Fruit fly (Drosophila melanogaster): ENCODE results near the gene Lip4.

The Lip4 gene

dm6 chr2L:10522174-10522893, 5.0 kb upstream of the Lip4 start (continued):
- peak; percentile 24 for TF ChIP-seq cato (GFP tag; optimal IDR thresholded peaks at IDR 0.05; ENCODE audit: borderline replicate concordance)
- TF ChIP-seq inv (GFP tag; IDR thresholded peaks at IDR 0.05; ENCODE audit: partially characterized antibody) = no peak
- peak; percentile 67 for TF ChIP-seq HHEX (GFP tag; optimal IDR thresholded peaks at IDR 0.05)
- TF ChIP-seq CG30431 (GFP tag; optimal IDR thresholded peaks at IDR 0.05) = no peak
- peak; percentile 67 for TF ChIP-seq tio (GFP tag; optimal IDR thresholded peaks at IDR 0.05)
- TF ChIP-seq fu2 (GFP tag; optimal IDR thresholded peaks at IDR 0.05) = no peak
- TF ChIP-seq Ets65A (GFP tag) = peak; percentile 66
- TF ChIP-seq Nf-YC (tag; optimal IDR thresholded peaks at IDR 0.05) = no peak
- TF ChIP-seq ems (GFP tag; optimal IDR thresholded peaks at IDR 0.05) = no peak
- no peak for TF ChIP-seq pum (GFP tag; optimal IDR thresholded peaks at IDR 0.05)
- peak; percentile 77 for TF ChIP-seq CG30403 (GFP tag; optimal IDR thresholded peaks at IDR 0.05)
- peak; percentile 55 for TF ChIP-seq PHDP (tag; optimal IDR thresholded peaks at IDR 0.05)
- TF ChIP-seq Dref (GFP tag; IDR thresholded peaks at IDR 0.05) = no peak
- no peak for TF ChIP-seq stwl (tag; optimal IDR thresholded peaks at IDR 0.05)
- no peak for TF ChIP-seq bowl (GFP tag; IDR thresholded peaks at IDR 0.05)
- no peak for TF ChIP-seq cas (GFP tag; IDR thresholded peaks at IDR 0.05)
- no peak for TF ChIP-seq wdn (GFP tag; IDR thresholded peaks at IDR 0.05)
- TF ChIP-seq CG11504 (tag; optimal IDR thresholded peaks at IDR 0.05) = peak; percentile 83
- no peak for TF ChIP-seq Sin3A (optimal IDR thresholded peaks at IDR 0.05)
- no peak for TF ChIP-seq CG42726 (GFP tag; IDR thresholded peaks at IDR 0.05; ENCODE audit: partially characterized antibody)
- TF ChIP-seq aop (GFP tag; IDR thresholded peaks at IDR 0.05) = no peak
- no peak; the same call in 1 of the 2 replicates for TF ChIP-seq sisA (GFP tag; IDR thresholded peaks at IDR 0.05)
- no peak for TF ChIP-seq Doc3 (GFP tag; IDR thresholded peaks at IDR 0.05; ENCODE audit: partially characterized antibody)
- TF ChIP-seq CG34422 (GFP tag; IDR thresholded peaks at IDR 0.05) = peak; percentile 60; the same call in 2 of the 3 replicates
- 0 out of 3 replicates have a peak, but pooled peaks have one; percentile 59 for TF ChIP-seq Mrtf (GFP tag; IDR thresholded peaks at IDR 0.05)
- peak; percentile 22 for TF ChIP-seq tin (GFP tag; optimal IDR thresholded peaks at IDR 0.05)
- TF ChIP-seq E2f1 (GFP tag; IDR thresholded peaks at IDR 0.05) = peak; percentile 65
- TF ChIP-seq Sry-β (GFP tag; optimal IDR thresholded peaks at IDR 0.05) = no peak
- peak; percentile 11 for TF ChIP-seq fd3F (GFP tag; optimal IDR thresholded peaks at IDR 0.05)
- no peak for TF ChIP-seq dimm (GFP tag; IDR thresholded peaks at IDR 0.05)
- no peak for TF ChIP-seq bbx (GFP tag; IDR thresholded peaks at IDR 0.05; ENCODE audit: partially characterized antibody)
- TF ChIP-seq klu (GFP tag; IDR thresholded peaks at IDR 0.05) = peak; percentile 49; the same call in 1 of the 2 replicates
- no peak for TF ChIP-seq CG43689 (GFP tag; IDR thresholded peaks at IDR 0.05)
- TF ChIP-seq Med (GFP tag) = no peak
- TF ChIP-seq CG10267 (tag; optimal IDR thresholded peaks at IDR 0.05) = peak; percentile 18
- no peak for TF ChIP-seq NC2β (GFP tag; optimal IDR thresholded peaks at IDR 0.05)
- no peak for TF ChIP-seq da (GFP tag; optimal IDR thresholded peaks at IDR 0.05)
- peak; percentile 71; the same call in 1 of the 2 replicates for TF ChIP-seq CG6689 (GFP tag; IDR thresholded peaks at IDR 0.05)
- peak; percentile 36 for TF ChIP-seq ewg (GFP tag; optimal IDR thresholded peaks at IDR 0.05)
- TF ChIP-seq CG8765 (GFP tag; IDR thresholded peaks at IDR 0.05) = no peak
- TF ChIP-seq Dip3 (GFP tag; optimal IDR thresholded peaks at IDR 0.05) = no peak
- TF ChIP-seq run (tag; optimal IDR thresholded peaks at IDR 0.05) = peak; percentile 47
- TF ChIP-seq CG15601 (tag; optimal IDR thresholded peaks at IDR 0.05) = peak; percentile 11
- no peak for TF ChIP-seq Atf-2 (GFP tag; optimal IDR thresholded peaks at IDR 0.05)
- no peak for TF ChIP-seq CG16813 (GFP tag; IDR thresholded peaks at IDR 0.05; ENCODE audit: partially characterized antibody)
- TF ChIP-seq crol (GFP tag; IDR thresholded peaks at IDR 0.05) = peak; percentile 74
- no peak for TF ChIP-seq Nf-YB (GFP tag; optimal IDR thresholded peaks at IDR 0.05)
- TF ChIP-seq twi (tag; optimal IDR thresholded peaks at IDR 0.05) = no peak
- no peak for TF ChIP-seq HLH54F (GFP tag; optimal IDR thresholded peaks at IDR 0.05)
- TF ChIP-seq Tbp (GFP tag; optimal IDR thresholded peaks at IDR 0.05) = no peak
- TF ChIP-seq CG11085 (GFP tag; IDR thresholded peaks at IDR 0.05) = 0 out of 2 replicates have a peak, but pooled peaks have one; percentile 32
